Fruit fly (Drosophila melanogaster) whole organism, embryonic: Measurements from ENCODE around the gene Tpr2.

Source experiments
- Ada2b ChIP-seq: fragments of 200-800 bp; sonication (Bioruptor generic); IDR thresholded peaks from 2 replicates; pipeline ENCODE4 v1.3.6; 2022; ENCODE audit warnings: missing biosample characterization, missing genetic modification characterization
- Adf1 ChIP-seq: fragments of 200-800 bp; sonication (Bioruptor generic); IDR thresholded peaks from 2 replicates; pipeline ENCODE4 v1.3.6; 2022; ENCODE audit warnings: missing biosample characterization, missing genetic modification characterization
- Aef1 ChIP-seq: fragments of 200-800 bp; sonication (Bioruptor generic); IDR thresholded peaks from 3 replicates; pipeline ENCODE4 v1.3.6; 2022; ENCODE audit warnings: missing biosample characterization, missing genetic modification characterization
- Bgb ChIP-seq: fragments of 200-800 bp; sonication (Bioruptor generic); IDR thresholded peaks from 2 replicates; pipeline ENCODE4 v1.3.6; 2022; ENCODE audit warnings: missing biosample characterization, missing genetic modification characterization; ENCODE audit not compliant: partially characterized antibody
- Blimp-1 ChIP-seq: fragments of 200-800 bp; sonication (Bioruptor generic); optimal IDR thresholded peaks from 3 replicates; lab custom pipeline; 2018; ENCODE audit warnings: missing biosample characterization, missing genetic modification characterization, mild to moderate bottlenecking, moderate library complexity, missing genetic modification reagents
- C15 ChIP-seq: fragments of 200-800 bp; sonication (Bioruptor generic); IDR thresholded peaks from 3 replicates; pipeline ENCODE4 v1.3.6; 2022; ENCODE audit warnings: missing biosample characterization, missing genetic modification characterization
- CG11696 ChIP-seq: fragments of 200-800 bp; sonication (Bioruptor generic); IDR thresholded peaks from 2 replicates; pipeline ENCODE4 v1.3.6; 2022; ENCODE audit warnings: missing biosample characterization, missing genetic modification characterization
- CG12299 ChIP-seq: fragments of 200-800 bp; sonication (Bioruptor generic); optimal IDR thresholded peaks from 2 replicates; lab custom pipeline; 2018; ENCODE audit warnings: missing biosample characterization, mild to moderate bottlenecking, missing genetic modification characterization
- CG14710 ChIP-seq: fragments of 200-800 bp; sonication (Bioruptor generic); optimal IDR thresholded peaks from 3 replicates; lab custom pipeline; 2019; ENCODE audit warnings: missing biosample characterization, mild to moderate bottlenecking, missing genetic modification characterization, moderate library complexity
- CG15011 ChIP-seq: fragments of 200-800 bp; sonication (Bioruptor generic); optimal IDR thresholded peaks from 3 replicates; lab custom pipeline; 2018; ENCODE audit warnings: missing biosample characterization, mild to moderate bottlenecking, missing genetic modification characterization
- CG17359 ChIP-seq: fragments of 200-800 bp; sonication (Bioruptor generic); optimal IDR thresholded peaks from 3 replicates; lab custom pipeline; 2018; ENCODE audit warnings: missing biosample characterization, mild to moderate bottlenecking, missing genetic modification characterization, moderate library complexity
- CG3726 ChIP-seq: fragments of 200-800 bp; sonication (Bioruptor generic); IDR thresholded peaks from 3 replicates; pipeline ENCODE4, ENCODE4 v1.3.6; 2022; ENCODE audit warnings: missing biosample characterization, missing genetic modification characterization
- CG3847 ChIP-seq: fragments of 200-800 bp; sonication (Bioruptor generic); IDR thresholded peaks from 2 replicates; pipeline ENCODE4 v1.3.6; 2022; ENCODE audit warnings: missing biosample characterization, missing genetic modification characterization
- CG5953 ChIP-seq: fragments of 200-800 bp; sonication (Bioruptor generic); IDR thresholded peaks from 2 replicates; pipeline ENCODE4 v1.3.6; 2022; ENCODE audit warnings: missing biosample characterization, missing genetic modification characterization
- CG6654 ChIP-seq: fragments of 200-800 bp; sonication (Bioruptor generic); optimal IDR thresholded peaks from 2 replicates; lab custom pipeline; 2017; ENCODE audit warnings: missing biosample characterization, mild to moderate bottlenecking, missing genetic modification characterization
- CG7556 ChIP-seq: fragments of 200-800 bp; sonication (Bioruptor generic); optimal IDR thresholded peaks from 2 replicates; lab custom pipeline; 2017; ENCODE audit warnings: missing biosample characterization, mild to moderate bottlenecking, missing genetic modification characterization
- CG8388 ChIP-seq: fragments of 200-800 bp; sonication (Bioruptor generic); optimal IDR thresholded peaks from 2 replicates; lab custom pipeline; 2019; ENCODE audit warnings: missing biosample characterization, mild to moderate bottlenecking, missing genetic modification characterization, moderate library complexity
- CG9215 ChIP-seq: fragments of 200-800 bp; sonication (Bioruptor generic); IDR thresholded peaks from 2 replicates; pipeline ENCODE4 v1.3.6; 2022; ENCODE audit warnings: missing biosample characterization, missing genetic modification characterization
- CG9932 ChIP-seq: fragments of 200-800 bp; sonication (Bioruptor generic); IDR thresholded peaks from 2 replicates; pipeline ENCODE4 v1.3.6; 2022; ENCODE audit warnings: missing biosample characterization, missing genetic modification characterization
- CkIIα-i1 ChIP-seq: fragments of 200-800 bp; sonication (Bioruptor generic); IDR thresholded peaks from 2 replicates; pipeline ENCODE4 v1.3.6; 2022; ENCODE audit warnings: missing biosample characterization, missing genetic modification characterization
- CoRest ChIP-seq: fragments of 200-800 bp; sonication (Bioruptor generic); optimal IDR thresholded peaks from 3 replicates; lab custom pipeline; 2018; ENCODE audit warnings: missing biosample characterization, mild to moderate bottlenecking, missing genetic modification characterization, moderate library complexity
- Dad ChIP-seq: fragments of 200-800 bp; sonication (Bioruptor generic); optimal IDR thresholded peaks from 3 replicates; lab custom pipeline; 2016; ENCODE audit warnings: missing biosample characterization, missing genetic modification characterization
- Dek ChIP-seq: fragments of 200-800 bp; sonication (Bioruptor generic); optimal IDR thresholded peaks from 3 replicates; lab custom pipeline; 2019; ENCODE audit warnings: missing biosample characterization, mild to moderate bottlenecking, missing genetic modification characterization, moderate library complexity
- Ets65A ChIP-seq: fragments of 200-800 bp; sonication (Bioruptor generic); peaks from one replicate; lab custom pipeline; 2016; ENCODE audit warnings: missing biosample characterization, missing genetic modification characterization
- H15 ChIP-seq: fragments of 200-800 bp; sonication (Bioruptor generic); IDR thresholded peaks from 3 replicates; pipeline ENCODE4 v1.3.6; 2022; ENCODE audit warnings: missing biosample characterization, missing genetic modification characterization
- Hey ChIP-seq: fragments of 200-800 bp; sonication (Bioruptor generic); optimal IDR thresholded peaks from 3 replicates; lab custom pipeline; 2018; ENCODE audit warnings: missing biosample characterization, mild to moderate bottlenecking, missing genetic modification characterization
- Hr78 ChIP-seq, 2 experiments: fragments of 200-800 bp in 1 of 2; fragments of >200 bp in 1 of 2; sonication (Bioruptor generic) in 1 of 2; optimal IDR thresholded peaks; 2 replicates each; lab custom pipeline; 2017 to 2019; ENCODE audit warnings: missing biosample characterization in 2 of 2, missing genetic modification characterization in 2 of 2, mild to moderate bottlenecking in 1 of 2, moderate library complexity in 1 of 2
- Jarid2 ChIP-seq: fragments of 200-800 bp; sonication (Bioruptor generic); optimal IDR thresholded peaks from 3 replicates; lab custom pipeline; 2017; ENCODE audit warnings: mild to moderate bottlenecking, missing biosample characterization, missing genetic modification reagents, missing genetic modification characterization
- Max ChIP-seq: fragments of 200-800 bp; sonication (Bioruptor generic); optimal IDR thresholded peaks from 2 replicates; lab custom pipeline; 2016; ENCODE audit warnings: missing biosample characterization, mild to moderate bottlenecking, missing genetic modification characterization
- Myb ChIP-seq: fragments of 200-800 bp; sonication (Bioruptor generic); optimal IDR thresholded peaks from 2 replicates; lab custom pipeline; 2016; ENCODE audit warnings: missing biosample characterization, missing genetic modification characterization
- Nf-YA ChIP-seq: fragments of 200-800 bp; sonication (Bioruptor generic); IDR thresholded peaks from 2 replicates; pipeline ENCODE4 v1.3.6; 2022; ENCODE audit warnings: missing biosample characterization, missing genetic modification characterization
- PHDP ChIP-seq: fragments of 200-800 bp; sonication (Bioruptor generic); optimal IDR thresholded peaks from 3 replicates; lab custom pipeline; 2018; ENCODE audit warnings: missing biosample characterization, mild to moderate bottlenecking, missing genetic modification characterization, moderate library complexity
- Sox102F ChIP-seq: fragments of 200-800 bp; sonication (Bioruptor generic); optimal IDR thresholded peaks from 2 replicates; lab custom pipeline; 2018; ENCODE audit warnings: missing biosample characterization, mild to moderate bottlenecking, missing genetic modification characterization, moderate library complexity
- Spps ChIP-seq: fragments of 200-800 bp; sonication (Bioruptor generic); optimal IDR thresholded peaks from 2 replicates; lab custom pipeline; 2018; ENCODE audit warnings: missing biosample characterization, mild to moderate bottlenecking, missing genetic modification characterization
- aop ChIP-seq: fragments of 200-800 bp; sonication (Bioruptor generic); IDR thresholded peaks from 2 replicates; pipeline ENCODE4 v1.3.6; 2022; ENCODE audit warnings: missing biosample characterization, missing genetic modification characterization
- ash1 ChIP-seq: fragments of 200-800 bp; sonication (Bioruptor generic); optimal IDR thresholded peaks from 2 replicates; lab custom pipeline; 2018; ENCODE audit warnings: missing biosample characterization, mild to moderate bottlenecking, missing genetic modification characterization
- az2 ChIP-seq: fragments of 200-800 bp; sonication (Bioruptor generic); optimal IDR thresholded peaks from 3 replicates; lab custom pipeline; 2016; ENCODE audit warnings: missing biosample characterization, missing genetic modification characterization
- crc ChIP-seq: fragments of 200-800 bp; sonication (Bioruptor generic); optimal IDR thresholded peaks from 2 replicates; lab custom pipeline; 2016; ENCODE audit warnings: missing biosample characterization, missing genetic modification characterization
- cwo ChIP-seq: fragments of 200-800 bp; sonication (Bioruptor generic); optimal IDR thresholded peaks from 3 replicates; lab custom pipeline; 2017; ENCODE audit warnings: missing biosample characterization, missing genetic modification characterization, mild to moderate bottlenecking, moderate library complexity, missing genetic modification reagents
- emc ChIP-seq: fragments of 200-800 bp; sonication (Bioruptor generic); optimal IDR thresholded peaks from 2 replicates; lab custom pipeline; 2016; ENCODE audit warnings: missing biosample characterization, missing genetic modification characterization
- eve ChIP-seq, 2 experiments: fragments of >200 bp; optimal IDR thresholded peaks; 2 replicates each; lab custom pipeline; 2017; ENCODE audit warnings: missing biosample characterization in 2 of 2, missing genetic modification characterization in 2 of 2
- gcm2 ChIP-seq: fragments of 200-800 bp; sonication (Bioruptor generic); optimal IDR thresholded peaks from 2 replicates; lab custom pipeline; 2016; ENCODE audit warnings: missing biosample characterization, missing genetic modification characterization
- grau ChIP-seq: fragments of 200-800 bp; optimal IDR thresholded peaks from 3 replicates; lab custom pipeline; 2019; ENCODE audit warnings: missing biosample characterization, mild to moderate bottlenecking, missing genetic modification characterization, moderate library complexity
- ind ChIP-seq: fragments of 200-800 bp; sonication (Bioruptor generic); optimal IDR thresholded peaks from 3 replicates; lab custom pipeline; 2016; ENCODE audit warnings: missing biosample characterization, missing genetic modification characterization
- onecut ChIP-seq: fragments of 200-800 bp; sonication (Bioruptor generic); IDR thresholded peaks from 2 replicates; pipeline ENCODE4 v1.3.6; 2022; ENCODE audit warnings: missing biosample characterization, missing genetic modification characterization
- ranshi ChIP-seq: fragments of 200-800 bp; sonication (Bioruptor generic); IDR thresholded peaks from 2 replicates; pipeline ENCODE4 v1.3.6; 2022; ENCODE audit warnings: missing biosample characterization, missing genetic modification characterization
- tgo ChIP-seq: fragments of 200-800 bp; sonication (Bioruptor generic); IDR thresholded peaks from 3 replicates; pipeline ENCODE4 v1.3.6; 2022; ENCODE audit warnings: missing biosample characterization, missing genetic modification characterization
- unpg ChIP-seq: fragments of 200-800 bp; sonication (Bioruptor generic); optimal IDR thresholded peaks from 3 replicates; lab custom pipeline; 2018; ENCODE audit warnings: missing biosample characterization, mild to moderate bottlenecking, missing genetic modification characterization, moderate library complexity
- zen ChIP-seq: fragments of 200-800 bp; sonication (Bioruptor generic); optimal IDR thresholded peaks from 3 replicates; lab custom pipeline; 2018; ENCODE audit warnings: missing biosample characterization, mild to moderate bottlenecking, missing genetic modification characterization, moderate library complexity

Tpr2 gene

dm6 chr2L:16547652-16548417, 56.5 kb downstream of the Tpr2 start (continued):
- peak; percentile 22 for TF ChIP-seq Blimp-1 (GFP tag; lab: Kevin White, UChicago)
- TF ChIP-seq Ets65A (GFP tag; lab: Kevin White, UChicago): peak; percentile 5
- peak; percentile 74 for TF ChIP-seq Dek (tag; lab: Kevin White, UChicago)
- no peak for TF ChIP-seq Aef1 (GFP tag; lab: Robert Waterston, UW)
- TF ChIP-seq CG11696 (GFP tag; lab: Robert Waterston, UW): peak; percentile 13; the same call in 1 of the 2 replicates
- TF ChIP-seq Spps (tag; lab: Kevin White, UChicago): no peak
- TF ChIP-seq tgo (GFP tag; lab: Robert Waterston, UW): peak; percentile 37; the same call in 1 of the 3 replicates
- peak; percentile 68 for TF ChIP-seq unpg (GFP tag; lab: Kevin White, UChicago)
- TF ChIP-seq CkIIα-i1: no peak
- TF ChIP-seq onecut (GFP tag; lab: Robert Waterston, UW): peak; percentile 12; the same call in 1 of the 2 replicates
- TF ChIP-seq CG15011 (GFP tag; lab: Kevin White, UChicago): peak; percentile 72
- no peak for TF ChIP-seq H15 (GFP tag; lab: Robert Waterston, UW)
- peak in 1 of 2 experiments; percentile 17 for TF ChIP-seq eve (GFP tag; optimal IDR thresholded peaks at IDR 0.05; lab: Kevin White, UChicago)
- TF ChIP-seq zen (tag; lab: Kevin White, UChicago): no peak
- no peak for TF ChIP-seq ranshi (GFP tag; lab: Robert Waterston, UW)
- peak; percentile 44; the same call in 1 of the 2 replicates for TF ChIP-seq CG9215 (GFP tag; lab: Robert Waterston, UW)
- peak in 1 of 2 experiments; percentile 88 for TF ChIP-seq Hr78 (GFP tag; optimal IDR thresholded peaks at IDR 0.05; lab: Kevin White, UChicago)
- peak; percentile 8 for TF ChIP-seq Myb (GFP tag; lab: Kevin White, UChicago)
- TF ChIP-seq grau (tag; lab: Kevin White, UChicago): peak; percentile 80
- TF ChIP-seq ash1 (GFP tag; lab: Kevin White, UChicago): no peak
- 0 out of 3 replicates have a peak, but pooled peaks have one; percentile 18 for TF ChIP-seq CG3726 (GFP tag; lab: Robert Waterston, UW)
- peak; percentile 43 for TF ChIP-seq ind (GFP tag; lab: Kevin White, UChicago)
- peak; percentile 49 for TF ChIP-seq CoRest (tag; lab: Kevin White, UChicago)
- peak; percentile 47 for TF ChIP-seq CG12299 (tag; lab: Kevin White, UChicago)
- TF ChIP-seq CG3847: no peak
- peak; percentile 46 for TF ChIP-seq CG17359
- peak; percentile 9 for TF ChIP-seq Hey
- TF ChIP-seq CG7556 (GFP tag; lab: Kevin White, UChicago): peak; percentile 86
- no peak for TF ChIP-seq Nf-YA (GFP tag; lab: Robert Waterston, UW)
- TF ChIP-seq Dad (GFP tag; lab: Kevin White, UChicago): no peak
- TF ChIP-seq Adf1: no peak; the same call in 1 of the 2 replicates
- TF ChIP-seq cwo (GFP tag; lab: Kevin White, UChicago): peak; percentile 81
- TF ChIP-seq az2 (GFP tag; lab: Kevin White, UChicago): peak; percentile 29
- no peak for TF ChIP-seq CG6654 (GFP tag; lab: Kevin White, UChicago)
- TF ChIP-seq Jarid2 (GFP tag; lab: Kevin White, UChicago): peak; percentile 21
- TF ChIP-seq CG5953 (GFP tag; lab: Robert Waterston, UW): peak; percentile 12; the same call in 1 of the 2 replicates
- no peak for TF ChIP-seq Max (GFP tag; lab: Kevin White, UChicago)
- TF ChIP-seq PHDP: peak; percentile 79
- peak; percentile 62 for TF ChIP-seq CG9932
- no peak for TF ChIP-seq CG14710 (tag; lab: Kevin White, UChicago)
- no peak for TF ChIP-seq gcm2 (GFP tag; lab: Kevin White, UChicago)
- no peak for TF ChIP-seq Bgb (GFP tag; lab: Robert Waterston, UW)
- TF ChIP-seq Sox102F: peak; percentile 63
- no peak for TF ChIP-seq C15 (GFP tag; lab: Robert Waterston, UW)
- no peak for TF ChIP-seq emc (GFP tag; lab: Kevin White, UChicago)
- no peak for TF ChIP-seq CG8388 (GFP tag; lab: Kevin White, UChicago)
- TF ChIP-seq Ada2b (GFP tag; lab: Robert Waterston, UW): peak; percentile 19; the same call in 1 of the 2 replicates
- no peak for TF ChIP-seq aop (GFP tag; lab: Robert Waterston, UW)
- peak; percentile 14 for TF ChIP-seq crc
